Fruit fly (Drosophila melanogaster): ENCODE data around the gene CG43931.

The CG43931 gene

DNA sequence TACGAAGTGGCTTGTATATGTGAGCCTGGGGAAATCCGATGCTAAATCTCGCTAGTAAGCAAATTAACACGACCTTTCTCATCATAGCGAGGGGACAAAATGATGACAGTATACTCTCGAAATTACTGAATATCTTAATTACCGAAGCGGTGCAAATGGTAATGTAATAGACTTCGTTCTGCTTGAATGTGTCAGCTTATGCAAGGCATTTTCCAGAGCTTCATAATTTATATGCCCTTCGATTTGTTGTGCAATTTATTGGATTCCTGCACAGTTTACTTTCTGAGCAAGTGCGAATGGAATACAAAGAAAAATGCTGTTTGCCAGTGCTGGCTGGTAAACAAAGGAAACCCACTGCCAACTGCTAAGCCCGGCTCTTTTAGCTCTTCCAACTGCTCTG is at the start of gene CG43931, which contains the start of gene Sfp77F:
Gene CG43931, plus strand, starts transcription at position 241 of the 400 bp plus-strand sequence.
Gene Sfp77F, minus strand, starts transcription at position 101 of the 400 bp plus-strand sequence.
- TF ChIP-seq noc (tag; optimal IDR thresholded peaks at IDR 0.05), result no peak

DNA sequence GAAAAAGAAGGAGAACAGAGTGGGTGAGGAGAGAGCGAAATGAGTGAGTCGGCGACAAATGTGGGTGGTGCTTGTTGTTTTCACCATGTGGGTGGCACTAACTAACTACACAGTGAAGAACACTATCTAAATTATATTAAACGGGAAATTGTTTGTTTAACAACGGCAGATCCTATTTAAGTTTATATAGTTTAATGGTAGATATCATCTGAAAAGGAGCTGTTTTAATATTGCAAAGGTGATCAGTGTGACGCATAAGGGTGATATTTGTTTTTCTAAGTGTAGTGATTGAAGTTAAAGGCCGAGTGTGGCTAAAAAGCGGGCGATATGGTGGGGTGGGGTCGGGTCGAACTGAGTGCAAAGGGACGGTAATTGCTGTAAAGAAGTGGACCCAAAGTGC is 48.8 kb upstream of the CG43931 start:
- no peak for TF ChIP-seq noc (tag; optimal IDR thresholded peaks at IDR 0.05)

DNA sequence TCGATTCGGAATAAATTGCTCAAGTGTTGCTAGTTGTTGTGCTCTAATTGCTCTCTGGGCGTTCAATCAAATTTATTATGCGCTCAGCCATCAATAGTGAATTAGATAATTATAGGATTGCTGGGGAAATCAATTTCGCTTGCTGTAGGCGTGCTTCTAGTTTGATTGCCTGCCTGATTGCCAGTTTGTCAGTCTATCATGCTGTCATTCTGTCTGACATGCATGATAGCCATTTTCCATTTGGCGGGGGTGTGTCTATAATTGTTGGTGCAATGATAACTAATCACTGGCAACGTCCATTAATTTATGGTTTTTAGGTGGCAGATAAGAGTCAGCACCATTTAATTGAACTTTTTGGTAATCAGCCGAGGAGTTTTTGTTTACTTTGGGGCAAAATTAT is 39.7 kb upstream of the CG43931 start:
- no peak for TF ChIP-seq noc (tag; optimal IDR thresholded peaks at IDR 0.05)

DNA sequence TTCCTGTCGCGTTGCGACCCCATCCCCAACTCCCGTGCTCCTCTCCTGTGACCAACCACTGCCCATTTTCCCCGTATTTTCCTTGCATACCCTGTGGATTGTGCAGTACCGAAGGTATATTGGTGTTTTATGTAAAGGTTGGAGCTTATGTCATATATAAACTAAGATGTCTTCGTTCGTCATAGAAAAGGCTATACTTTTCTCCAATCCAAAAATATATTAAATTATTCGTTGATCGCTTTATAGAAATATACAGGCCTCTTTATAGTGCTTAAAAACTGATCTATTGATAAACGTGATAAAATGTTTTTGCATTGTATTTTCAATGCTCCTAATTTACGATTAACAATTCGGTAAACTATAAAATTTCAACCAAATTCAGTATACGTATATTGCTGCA is 28.4 kb upstream of the CG43931 start:
- no peak for TF ChIP-seq noc (tag; optimal IDR thresholded peaks at IDR 0.05)

DNA sequence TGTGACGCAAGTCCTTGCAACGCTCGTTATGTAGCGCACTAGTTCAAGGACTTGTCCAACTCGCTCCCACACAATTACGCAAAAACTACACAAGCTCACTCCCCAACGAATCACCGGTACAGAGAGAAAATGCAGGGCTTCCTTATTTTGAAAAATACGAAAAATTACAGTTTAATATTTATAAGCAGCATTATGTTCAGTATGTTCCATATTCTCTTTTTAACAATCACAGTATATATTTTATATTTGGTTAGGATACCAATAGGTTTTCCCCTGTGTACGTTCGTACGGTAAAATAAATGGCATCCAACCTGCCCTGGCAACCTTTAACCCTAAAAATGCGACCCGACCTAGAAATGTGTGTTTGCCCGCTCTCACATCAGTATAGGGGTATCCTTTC is 13.4 kb upstream of the CG43931 start:
- no peak for TF ChIP-seq noc (tag; optimal IDR thresholded peaks at IDR 0.05)

DNA sequence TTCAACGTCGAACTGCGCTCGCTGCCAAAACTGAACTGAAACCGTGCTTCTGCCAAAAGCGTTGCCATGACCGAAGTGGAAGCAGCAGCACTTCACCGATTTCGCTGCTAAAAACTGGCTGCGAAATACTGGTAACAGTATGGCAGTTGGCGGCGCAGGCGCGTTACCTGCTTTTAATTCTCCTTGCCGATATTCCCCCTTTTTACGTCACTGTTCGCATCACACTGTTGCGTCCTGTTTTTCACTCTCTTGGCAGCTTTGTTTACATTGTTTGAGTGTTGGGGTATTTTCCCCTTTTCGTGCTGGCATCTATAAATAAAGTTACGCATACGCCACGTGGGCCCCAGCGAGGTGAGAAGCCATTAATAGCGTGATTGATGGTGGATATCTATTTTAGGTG is 12.2 kb upstream of the CG43931 start, which contains the start of gene CG32432:
Gene CG32432, minus strand, starts transcription at position 17 of the 400 bp plus-strand sequence.
- no peak for TF ChIP-seq noc (tag; optimal IDR thresholded peaks at IDR 0.05)

DNA sequence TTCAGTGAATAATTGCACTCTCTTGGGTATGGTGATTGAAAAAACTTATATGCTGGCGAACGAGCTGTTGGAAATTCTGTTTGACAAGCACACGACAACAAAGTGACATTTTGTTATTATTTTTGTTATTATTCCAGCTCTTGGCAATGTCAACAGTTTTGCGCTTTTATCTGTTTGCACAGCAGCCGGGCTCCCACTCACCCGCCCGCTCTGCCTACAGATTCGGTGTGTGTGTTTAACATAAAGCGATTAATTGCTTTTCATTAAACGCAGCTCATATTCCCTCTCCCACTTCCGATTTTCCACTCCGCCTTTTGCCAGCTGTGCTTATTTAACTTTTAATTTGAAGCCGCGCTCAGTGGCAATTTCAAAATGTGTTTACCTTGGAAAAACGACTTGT is 3.6 kb downstream of the CG43931 start:
- TF ChIP-seq noc (tag; optimal IDR thresholded peaks at IDR 0.05), result no peak

DNA sequence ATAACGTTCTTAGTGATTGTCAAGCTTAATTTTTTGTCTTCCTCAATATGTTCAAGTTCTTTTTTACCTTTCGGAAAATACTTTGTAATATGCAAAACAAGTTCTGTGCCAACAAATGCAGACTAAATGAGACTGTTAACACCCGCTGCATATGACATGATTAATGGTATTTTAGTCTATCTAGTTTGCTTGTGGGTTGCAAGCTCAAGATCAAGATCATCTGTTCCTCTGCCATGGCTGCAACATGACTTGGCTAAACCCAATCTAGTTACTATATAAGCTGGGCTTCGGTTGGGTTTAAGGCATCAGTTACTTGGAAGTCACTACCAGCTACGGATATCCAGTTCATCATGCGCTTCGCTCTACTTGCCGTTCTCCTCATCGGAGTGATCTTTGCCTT is 8.1 kb downstream of the CG43931 start, which contains the start of gene CG11458:
Gene CG11458, plus strand, starts transcription at position 301 of the 400 bp plus-strand sequence.
- TF ChIP-seq noc (tag; optimal IDR thresholded peaks at IDR 0.05), result no peak

DNA sequence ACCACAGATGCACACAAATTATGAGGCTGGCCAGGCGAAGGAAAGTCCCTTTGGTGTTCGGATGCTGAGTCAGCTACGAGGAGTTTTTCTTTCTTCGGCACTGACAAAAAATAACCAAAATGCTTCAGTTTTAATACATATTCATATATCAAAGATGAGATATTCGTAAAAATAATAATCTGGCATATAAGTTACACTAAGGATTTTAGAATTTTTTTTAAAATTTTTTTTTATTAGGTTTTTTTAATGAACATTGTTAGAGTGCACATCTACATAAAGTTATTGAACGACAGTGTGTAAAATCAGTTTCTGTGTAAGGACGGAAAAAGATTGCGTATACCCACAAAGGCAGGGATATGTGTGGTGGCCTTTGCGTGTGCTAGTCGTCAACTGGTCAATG is 9.6 kb downstream of the CG43931 start:
- no peak for TF ChIP-seq noc (tag; optimal IDR thresholded peaks at IDR 0.05)

DNA sequence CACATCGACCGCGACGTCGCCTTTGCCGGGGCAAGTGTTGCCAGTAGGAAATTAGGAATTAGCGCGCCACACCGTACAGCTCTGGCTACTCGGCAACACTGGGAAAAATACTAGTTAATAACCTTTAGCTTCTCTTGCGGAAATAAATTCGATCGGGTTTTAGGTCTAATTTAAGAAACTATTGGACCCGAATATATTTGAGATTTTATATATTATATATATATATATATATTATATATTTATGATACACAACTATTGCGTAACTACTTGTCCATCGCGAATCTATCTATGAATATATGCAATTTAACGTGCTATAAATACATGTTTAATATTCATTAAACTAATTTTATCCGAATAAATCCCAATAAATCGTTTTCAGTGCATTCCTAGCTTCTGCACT is 17.0 kb downstream of the CG43931 start:
- TF ChIP-seq noc (tag; optimal IDR thresholded peaks at IDR 0.05), result no peak

DNA sequence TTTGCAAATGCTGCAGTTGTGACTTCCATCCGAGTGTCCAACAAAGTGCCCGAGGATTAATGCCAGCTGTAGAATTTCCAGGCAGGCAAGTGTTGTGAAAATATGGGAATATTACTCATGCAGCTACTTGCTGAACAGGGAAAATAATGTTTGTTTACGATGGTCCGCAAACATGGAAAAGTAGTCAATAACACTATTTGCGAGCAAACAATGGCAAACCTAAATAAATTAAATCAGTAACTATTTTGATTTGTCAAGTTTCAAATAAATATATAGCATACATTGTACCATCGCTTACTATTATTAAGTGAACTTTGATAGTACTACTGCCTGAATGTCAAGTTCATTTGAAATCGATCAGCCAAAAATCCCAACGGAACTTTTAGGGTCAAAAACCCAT is 17.8 kb downstream of the CG43931 start:
- TF ChIP-seq noc (tag; optimal IDR thresholded peaks at IDR 0.05), result no peak

DNA sequence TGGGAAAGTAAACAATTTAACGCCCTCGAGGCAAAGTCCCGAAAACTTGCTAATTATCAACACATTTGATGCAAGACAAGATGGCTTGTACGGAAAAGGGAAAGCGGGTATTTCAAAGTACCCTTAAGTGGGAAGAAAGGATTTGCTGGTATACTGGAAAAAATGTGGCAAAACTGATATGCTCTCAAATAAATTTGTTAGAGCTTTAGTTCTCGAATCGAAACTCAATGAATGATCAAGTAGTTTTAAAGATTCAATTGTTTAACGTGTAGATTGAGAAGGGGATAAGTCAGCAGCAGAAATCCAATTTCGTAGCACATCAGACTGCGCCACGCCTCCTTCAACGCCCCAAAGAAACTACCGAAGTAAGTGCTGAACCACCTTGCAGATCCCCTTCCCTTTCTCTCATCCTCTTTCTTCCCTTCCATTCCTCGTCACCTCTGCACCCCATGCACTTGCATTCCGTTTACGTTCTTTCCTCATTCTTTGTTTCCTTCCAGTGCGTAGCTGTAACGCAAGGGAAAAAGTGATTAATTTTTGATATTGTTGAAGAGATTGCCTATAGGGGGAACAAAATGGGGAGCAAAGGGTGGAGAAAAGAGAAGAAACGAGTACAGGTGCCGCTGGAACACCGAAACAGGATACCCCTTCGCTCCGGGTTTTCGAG is 19.8 kb downstream of the CG43931 start:
- no peak for TF ChIP-seq noc (tag; optimal IDR thresholded peaks at IDR 0.05)

DNA sequence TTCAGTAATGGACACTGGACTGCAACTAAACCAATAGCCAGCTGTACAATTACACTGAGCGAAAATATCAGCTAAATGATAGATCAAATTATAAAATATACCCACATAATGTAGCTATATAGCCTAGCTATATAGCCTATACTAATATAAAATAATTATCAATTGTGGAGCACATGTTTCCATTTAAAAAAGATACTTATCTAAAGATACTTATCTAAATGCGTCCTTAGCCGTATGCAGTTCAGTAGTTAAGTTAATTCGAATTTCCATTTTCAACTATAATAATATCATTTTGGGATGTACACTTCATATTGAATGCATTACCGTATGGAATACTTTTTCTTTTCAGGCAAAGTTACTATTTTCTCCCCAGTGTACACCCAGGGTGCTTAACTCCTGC is 21.6 kb downstream of the CG43931 start:
- no peak for TF ChIP-seq noc (tag; optimal IDR thresholded peaks at IDR 0.05)

DNA sequence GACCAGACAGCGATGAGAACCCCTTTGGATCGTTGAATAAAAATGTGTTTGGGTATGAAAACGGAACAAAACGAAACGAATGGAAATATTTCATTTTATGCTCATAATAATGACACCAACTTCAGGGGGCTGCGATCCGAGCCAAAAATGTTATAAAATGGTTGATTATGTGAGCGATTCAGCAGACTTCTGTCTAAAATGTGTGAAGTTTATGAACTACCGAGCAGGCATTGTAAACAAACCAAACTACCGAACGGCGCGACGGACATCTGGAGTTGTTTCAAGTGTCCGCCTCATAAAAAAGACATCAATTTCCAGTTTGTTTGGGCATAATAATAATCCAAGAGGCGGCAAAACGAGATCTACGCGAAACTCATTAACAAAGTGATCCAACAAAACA is 23.1 kb downstream of the CG43931 start:
- no peak for TF ChIP-seq noc (tag; optimal IDR thresholded peaks at IDR 0.05)

DNA sequence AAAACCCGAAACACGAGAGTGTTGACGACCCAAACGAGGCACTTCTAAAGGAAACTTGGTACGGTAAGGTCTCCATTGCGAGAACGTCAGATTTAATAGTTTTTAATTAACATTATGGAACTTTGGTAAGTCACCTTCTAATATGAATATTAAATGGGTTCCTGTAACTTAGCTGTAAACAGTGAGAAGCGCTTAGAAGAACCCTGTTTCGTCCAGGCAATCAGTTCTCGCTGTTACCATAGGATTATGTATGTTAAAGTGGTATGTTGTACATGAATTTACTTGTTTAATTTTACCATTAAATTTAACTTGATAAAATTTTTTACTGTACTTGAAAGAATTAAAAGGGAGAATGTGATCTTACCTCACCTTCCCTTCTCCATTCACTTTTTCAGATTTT is 24.5 kb downstream of the CG43931 start:
- TF ChIP-seq noc (tag; optimal IDR thresholded peaks at IDR 0.05), result no peak

DNA sequence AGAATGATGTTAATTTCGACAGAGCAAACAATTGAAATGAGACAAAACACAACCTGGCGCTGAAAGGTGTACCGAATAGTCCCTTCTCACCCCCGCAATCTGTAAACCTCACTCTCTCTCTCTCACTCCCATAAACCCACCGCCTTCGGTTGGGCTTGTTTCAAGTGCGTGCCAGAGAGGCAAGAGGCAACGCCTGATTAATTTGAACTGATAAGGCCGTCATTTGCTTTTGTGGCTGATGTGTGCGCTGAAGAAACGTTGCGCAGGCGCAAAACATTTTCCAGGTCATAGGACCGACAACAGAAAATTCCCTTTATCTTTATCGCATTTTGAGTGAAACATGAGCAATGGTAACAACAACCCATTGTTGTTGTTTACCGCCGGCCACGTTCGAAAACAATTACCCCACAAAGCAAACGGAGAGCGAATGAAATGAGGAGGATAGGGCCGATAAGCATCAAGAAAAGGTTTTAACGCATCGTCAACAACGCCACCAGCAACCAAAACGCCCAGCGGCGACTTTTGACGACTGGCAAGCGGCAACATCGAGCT is 25.0 kb downstream of the CG43931 start:
- TF ChIP-seq noc (tag; optimal IDR thresholded peaks at IDR 0.05), result no peak

DNA sequence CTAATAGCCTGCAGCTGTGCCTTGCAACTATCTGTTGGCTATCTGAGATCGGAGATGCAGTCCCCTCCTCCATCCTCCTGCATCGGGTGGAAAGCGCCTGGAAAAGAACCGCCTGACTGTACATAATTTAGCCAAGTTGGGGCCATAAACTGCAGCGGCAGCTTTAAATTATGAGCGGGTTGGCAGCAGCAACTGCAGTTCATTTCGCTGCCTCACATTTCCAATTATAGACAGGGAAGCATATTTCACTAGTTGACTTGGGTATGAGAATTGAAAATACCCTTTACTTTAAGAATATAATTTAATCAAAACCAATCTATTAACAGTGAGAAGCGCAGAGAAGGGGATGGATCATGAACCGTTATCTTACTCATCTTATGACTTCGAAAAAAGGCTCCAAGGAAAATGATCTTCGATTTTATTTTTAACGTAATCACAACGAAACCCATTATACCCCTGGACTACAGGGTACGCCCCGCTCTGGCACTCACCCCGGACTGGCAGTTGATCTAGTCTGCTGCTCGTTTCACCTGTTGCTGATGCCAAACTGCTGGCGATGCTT is 25.8 kb downstream of the CG43931 start:
- no peak for TF ChIP-seq noc (tag; optimal IDR thresholded peaks at IDR 0.05)
